Fruit fly (Drosophila melanogaster) whole organism, pupa: ENCODE measurements around the gene Cyp4ac3.

Source experiments
- CG10348 ChIP-seq: fragments of 200-800 bp; sonication (Bioruptor generic); IDR thresholded peaks from 2 replicates; pipeline ENCODE4 v1.3.6; 2022; ENCODE audit warnings: missing biosample characterization, missing genetic modification characterization
- CG12605 ChIP-seq: fragments of 200-800 bp; sonication (Bioruptor generic); IDR thresholded peaks from 2 replicates; pipeline ENCODE4 v1.3.6; 2022; ENCODE audit warnings: missing biosample characterization, missing genetic modification characterization
- CG15710 ChIP-seq: fragments of 200-800 bp; sonication (Bioruptor generic); optimal IDR thresholded peaks from 2 replicates; lab custom pipeline; 2018; ENCODE audit warnings: missing biosample characterization, mild to moderate bottlenecking, missing genetic modification characterization, moderate library complexity
- CG32121 ChIP-seq: fragments of 200-800 bp; sonication (Bioruptor generic); IDR thresholded peaks from 2 replicates; pipeline ENCODE4 v1.3.6; 2022; ENCODE audit warnings: missing biosample characterization, missing genetic modification characterization
- CG34367 ChIP-seq: fragments of 200-800 bp; sonication (Bioruptor generic); optimal IDR thresholded peaks from 2 replicates; lab custom pipeline; 2018; ENCODE audit warnings: missing biosample characterization, mild to moderate bottlenecking, missing genetic modification characterization
- CG4496 ChIP-seq: fragments of 200-800 bp; sonication (Bioruptor generic); IDR thresholded peaks from 3 replicates; pipeline ENCODE4 v1.3.6; 2022; ENCODE audit warnings: missing biosample characterization, missing genetic modification characterization
- CG8159 ChIP-seq: fragments of 200-800 bp; sonication (Bioruptor generic); optimal IDR thresholded peaks from 3 replicates; lab custom pipeline; 2018; ENCODE audit warnings: missing biosample characterization, mild to moderate bottlenecking, missing genetic modification characterization, moderate library complexity
- CG8301 ChIP-seq: fragments of 200-800 bp; sonication (Bioruptor generic); optimal IDR thresholded peaks from 2 replicates; lab custom pipeline; 2018; ENCODE audit warnings: missing biosample characterization, mild to moderate bottlenecking, missing genetic modification characterization
- D1 ChIP-seq: fragments of 200-800 bp; sonication (Bioruptor generic); optimal IDR thresholded peaks from 2 replicates; lab custom pipeline; 2018; ENCODE audit warnings: missing biosample characterization, mild to moderate bottlenecking, missing genetic modification characterization, moderate library complexity
- Ets98B ChIP-seq: fragments of 200-800 bp; sonication (Bioruptor generic); IDR thresholded peaks from 2 replicates; pipeline ENCODE4 v1.3.6; 2022; ENCODE audit warnings: missing biosample characterization, missing genetic modification characterization
- Pif1A ChIP-seq: fragments of 200-800 bp; sonication (Bioruptor generic); optimal IDR thresholded peaks from 3 replicates; lab custom pipeline; 2016; ENCODE audit warnings: missing biosample characterization, missing genetic modification characterization
- Snoo ChIP-seq: fragments of 200-800 bp; sonication (Bioruptor generic); optimal IDR thresholded peaks from 3 replicates; lab custom pipeline; 2017; ENCODE audit warnings: missing biosample characterization, mild to moderate bottlenecking, missing genetic modification characterization, inconsistent platforms
- fd96Ca ChIP-seq: fragments of 200-800 bp; sonication (Bioruptor generic); IDR thresholded peaks from 3 replicates; pipeline ENCODE4 v1.3.6; 2022; ENCODE audit warnings: missing biosample characterization, missing genetic modification characterization
- gl ChIP-seq: fragments of 200-800 bp; sonication (Bioruptor generic); optimal IDR thresholded peaks from 2 replicates; lab custom pipeline; 2018; ENCODE audit warnings: missing biosample characterization, mild to moderate bottlenecking, missing genetic modification characterization

Gene Cyp4ac3

DNA sequence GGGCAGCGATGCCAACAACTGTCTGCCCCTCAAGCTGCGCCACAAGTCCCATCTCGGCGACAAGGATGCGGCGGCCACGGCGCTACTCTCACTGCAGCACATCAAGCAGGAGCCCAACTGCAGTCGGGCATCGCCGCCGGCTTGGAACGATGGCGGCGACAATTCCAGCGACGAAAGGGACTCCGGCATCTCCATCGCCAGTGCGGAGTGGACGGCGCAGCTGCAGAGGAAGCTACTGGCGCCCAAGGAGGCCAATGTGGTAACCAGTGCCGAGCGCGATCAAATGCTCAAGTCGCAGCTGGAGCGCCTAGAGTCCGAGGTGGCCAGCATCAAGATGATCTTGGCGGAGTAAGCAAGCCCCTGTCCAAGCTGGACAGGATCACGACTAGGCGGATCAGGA lies 41.1 kb downstream of the Cyp4ac3 start:
- TF ChIP-seq CG8159 (tag; lab: Kevin White, UChicago) (no peak), Pif1A (GFP tag; lab: Kevin White, UChicago) (no peak), CG10348 (no peak), CG15710 (tag; lab: Kevin White, UChicago) (no peak), Snoo (no peak), fd96Ca (GFP tag; lab: Robert Waterston, UW) (no peak), CG4496 (GFP tag; lab: Robert Waterston, UW) (no peak), CG8301 (tag; lab: Kevin White, UChicago) (no peak)

DNA sequence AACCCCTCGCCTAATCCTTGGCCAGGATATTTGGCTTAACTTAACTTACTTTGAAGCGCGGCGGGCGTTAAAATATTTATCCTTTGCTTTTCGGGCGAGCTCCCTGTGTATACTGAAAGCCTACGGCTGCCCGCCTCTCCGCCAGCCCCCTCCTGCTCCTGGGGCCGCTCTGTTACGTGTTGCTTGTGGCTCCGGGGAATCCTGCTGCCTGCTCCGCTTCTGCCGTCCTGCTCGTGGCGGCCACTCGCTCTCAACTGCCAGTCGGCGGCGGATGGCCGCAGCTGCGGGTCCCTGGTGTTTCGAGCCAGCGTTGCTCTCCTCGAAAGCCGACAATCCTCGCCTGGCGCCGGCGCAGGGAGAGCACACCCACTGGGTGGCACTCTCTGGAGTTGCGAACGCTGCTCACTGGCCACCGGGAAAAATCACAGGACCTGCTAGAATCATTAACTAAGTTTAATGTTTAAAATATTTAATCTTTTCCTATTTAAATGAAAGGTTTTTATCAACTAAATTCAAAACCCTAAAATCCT lies 46.4 kb downstream of the Cyp4ac3 start, which contains the start of gene CG14024:
TSS of gene CG14024 (minus strand) at position 266 of the 530 bp plus-strand sequence.
- TF ChIP-seq CG12605 (GFP tag; lab: Robert Waterston, UW) (0 out of 2 replicates have a peak, but pooled peaks have one; percentile 20), Ets98B (GFP tag; lab: Robert Waterston, UW) (no peak), D1 (no peak), CG32121 (GFP tag; lab: Robert Waterston, UW) (no peak), CG34367 (no peak), gl (tag; lab: Kevin White, UChicago) (no peak), CG15710 (tag; lab: Kevin White, UChicago) (no peak)
